Worm (Caenorhabditis elegans) whole organism, L4 larva: ENCODE measurements around the gene srbc-3.

ENCODE experiments used
- F10B5.3 ChIP-seq: sonication (generic microtip); optimal IDR thresholded peaks from 2 replicates; lab custom pipeline; 2016; ENCODE audit warnings: mild to moderate bottlenecking, missing genetic modification characterization, missing compliant biosample characterization
- F26F4.8 ChIP-seq: fragments of 200-800 bp; sonication (Bioruptor generic); conservative IDR thresholded peaks from 2 replicates; pipeline ENCODE4 v1.3.6; 2022; ENCODE audit warnings: missing genetic modification characterization, missing compliant biosample characterization
- ceh-62 ChIP-seq: sonication (generic microtip); optimal IDR thresholded peaks from 2 replicates; lab custom pipeline; 2017; ENCODE audit warnings: missing biosample characterization, missing genetic modification characterization
- daf-12 ChIP-seq: fragments of 150-350 bp; optimal IDR thresholded peaks from 2 replicates; lab custom pipeline; 2014; ENCODE audit warnings: missing biosample characterization, missing genetic modification reagents, missing genetic modification characterization
- hlh-11 ChIP-seq: fragments of 200-800 bp; sonication (Bioruptor generic); optimal IDR thresholded peaks from 2 replicates; lab custom pipeline; 2018; ENCODE audit warnings: mild to moderate bottlenecking, missing genetic modification characterization, missing compliant biosample characterization
- lim-7 ChIP-seq: fragments of 200-800 bp; sonication (Bioruptor generic); IDR thresholded peaks from 2 replicates; pipeline ENCODE4 v1.3.6; 2022; ENCODE audit warnings: missing genetic modification characterization, missing compliant biosample characterization
- mxl-3 ChIP-seq: fragments of 200-800 bp; sonication (Bioruptor generic); optimal IDR thresholded peaks from 2 replicates; lab custom pipeline; 2018; ENCODE audit warnings: mild to moderate bottlenecking, missing genetic modification characterization, missing compliant biosample characterization
- unc-62 ChIP-seq, 3 experiments: fragments of 150-350 bp in 1 of 3; sonication (generic microtip); optimal IDR thresholded peaks in 2 of 3; peaks in 1 of 3; 1 replicate in 1 of 3; 2 replicates in 2 of 3; lab custom pipeline; 2014 to 2017; ENCODE audit warnings: missing biosample characterization in 3 of 3, missing genetic modification characterization in 3 of 3, missing genetic modification reagents in 3 of 3, missing genotype in 1 of 3

Gene srbc-3

ce11 chrV:3355544-3355943 is 47.3 kb downstream of the srbc-3 start:
- TF ChIP-seq F26F4.8 (GFP tag; lab: Robert Waterston, UW) (no peak), unc-62 (GFP tag; optimal IDR thresholded peaks at IDR 0.05 in 1 of 2; lab: Kevin White, UChicago) (peak in 1 of 2 experiments; percentile 28), unc-62 (tag; optimal IDR thresholded peaks at IDR 0.05; lab: Kevin White, UChicago) (no peak)

- TF ChIP-seq daf-12 (tag; lab: Kevin White, UChicago) = no peak
- TF ChIP-seq F10B5.3 (tag; lab: Kevin White, UChicago) = no peak
Measured at ce11 chrV:3357106-3357505, 48.8 kb downstream of the srbc-3 start, which contains the start of gene scrm-3. Gene scrm-3, minus strand, starts transcription at chrV:3357206.

ce11 chrV:3358267-3358666 is 50.0 kb downstream of the srbc-3 start, which contains the start of gene C04E12.5:
Gene C04E12.5, plus strand, starts transcription at chrV:3358567.
- TF ChIP-seq ceh-62 (no peak), hlh-11 (tag; lab: Kevin White, UChicago) (no peak), lim-7 (GFP tag; lab: Robert Waterston, UW) (no peak), mxl-3 (no peak), unc-62 (GFP tag; optimal IDR thresholded peaks at IDR 0.05 in 1 of 2; lab: Kevin White, UChicago) (peak in 1 of 2 experiments; percentile 78), unc-62 (tag; optimal IDR thresholded peaks at IDR 0.05; lab: Kevin White, UChicago) (no peak)
